Fruit fly (Drosophila melanogaster) whole organism, prepupa: Measurements from ENCODE around the gene CG4042.

ENCODE experiments used
- CG10631 ChIP-seq: fragments of 200-800 bp; sonication (Bioruptor generic); optimal IDR thresholded peaks from 2 replicates; lab custom pipeline; 2016; ENCODE audit warnings: missing biosample characterization, missing genetic modification characterization
- CG1621 ChIP-seq: fragments of 200-800 bp; sonication (Bioruptor generic); optimal IDR thresholded peaks from 3 replicates; lab custom pipeline; 2018; ENCODE audit warnings: missing biosample characterization, mild to moderate bottlenecking, missing genetic modification characterization
- CG16779 ChIP-seq: fragments of 200-800 bp; sonication (Bioruptor generic); optimal IDR thresholded peaks from 3 replicates; lab custom pipeline; 2017; ENCODE audit warnings: missing biosample characterization, mild to moderate bottlenecking, missing genetic modification characterization
- CG31627 ChIP-seq: fragments of 200-800 bp; sonication (Bioruptor generic); optimal IDR thresholded peaks from 3 replicates; lab custom pipeline; 2016; ENCODE audit warnings: missing biosample characterization, missing genetic modification characterization
- CG32006 ChIP-seq: fragments of 200-800 bp; sonication (Bioruptor generic); optimal IDR thresholded peaks from 3 replicates; lab custom pipeline; 2017; ENCODE audit warnings: missing biosample characterization, mild to moderate bottlenecking, missing genetic modification characterization
- CG34406 ChIP-seq: fragments of 200-800 bp; sonication (Bioruptor generic); optimal IDR thresholded peaks from 3 replicates; lab custom pipeline; 2016; ENCODE audit warnings: missing biosample characterization, missing genetic modification characterization
- CG4318 ChIP-seq: fragments of 200-800 bp; sonication (Bioruptor generic); optimal IDR thresholded peaks from 3 replicates; lab custom pipeline; 2017; ENCODE audit warnings: missing biosample characterization, mild to moderate bottlenecking, missing genetic modification characterization
- CG6163 ChIP-seq: fragments of 200-800 bp; sonication (Bioruptor generic); IDR thresholded peaks from 3 replicates; pipeline ENCODE4 v1.3.6; 2022; ENCODE audit warnings: missing biosample characterization, missing genetic modification characterization
- CG6808 ChIP-seq: fragments of 200-800 bp; sonication (Bioruptor generic); optimal IDR thresholded peaks from 3 replicates; lab custom pipeline; 2017; ENCODE audit warnings: missing biosample characterization, missing genetic modification characterization, mild to moderate bottlenecking, moderate library complexity, missing genetic modification reagents
- CG6854 ChIP-seq: fragments of 200-800 bp; sonication (Bioruptor generic); optimal IDR thresholded peaks from 2 replicates; lab custom pipeline; 2017; ENCODE audit warnings: missing biosample characterization, mild to moderate bottlenecking, missing genetic modification characterization
- CG8319 ChIP-seq: fragments of 200-800 bp; sonication (Bioruptor generic); optimal IDR thresholded peaks from 3 replicates; lab custom pipeline; 2016; ENCODE audit warnings: missing biosample characterization, missing genetic modification characterization
- CG8632 ChIP-seq: fragments of 200-800 bp; sonication (Bioruptor generic); optimal IDR thresholded peaks from 3 replicates; lab custom pipeline; 2016; ENCODE audit warnings: missing biosample characterization, missing genetic modification characterization
- CG9139 ChIP-seq: fragments of 200-800 bp; sonication (Bioruptor generic); optimal IDR thresholded peaks from 3 replicates; lab custom pipeline; 2017; ENCODE audit warnings: missing biosample characterization, mild to moderate bottlenecking, missing genetic modification characterization
- Eip75B ChIP-seq: fragments of 200-800 bp; sonication (Bioruptor generic); optimal IDR thresholded peaks from 3 replicates; lab custom pipeline; 2016; ENCODE audit warnings: missing biosample characterization, missing genetic modification characterization
- Eip78C ChIP-seq: fragments of 200-800 bp; sonication (Bioruptor generic); peaks from one replicate; lab custom pipeline; 2016; ENCODE audit warnings: missing biosample characterization, missing genetic modification characterization
- Ets21C ChIP-seq: fragments of 200-800 bp; sonication (Bioruptor generic); optimal IDR thresholded peaks from 3 replicates; lab custom pipeline; 2016; ENCODE audit warnings: missing biosample characterization, missing genetic modification characterization
- Ets96B ChIP-seq: fragments of 200-800 bp; optimal IDR thresholded peaks from 2 replicates; lab custom pipeline; 2019; ENCODE audit warnings: missing biosample characterization, mild to moderate bottlenecking, missing genetic modification characterization, moderate library complexity
- Gug ChIP-seq: fragments of 200-800 bp; sonication (Bioruptor generic); IDR thresholded peaks from 2 replicates; pipeline ENCODE4 v1.3.6; 2022; ENCODE audit warnings: missing biosample characterization, missing genetic modification characterization
- Hr38 ChIP-seq: sonication (Bioruptor generic); optimal IDR thresholded peaks from 2 replicates; lab custom pipeline; 2016; ENCODE audit warnings: missing biosample characterization, missing genetic modification characterization
- Hr39 ChIP-seq: fragments of 200-800 bp; sonication (Bioruptor generic); optimal IDR thresholded peaks from 2 replicates; lab custom pipeline; 2016; ENCODE audit warnings: missing biosample characterization, missing genetic modification characterization
- Lpt ChIP-seq: fragments of 200-800 bp; sonication (Bioruptor generic); optimal IDR thresholded peaks from 3 replicates; lab custom pipeline; 2016; ENCODE audit warnings: missing biosample characterization, missing genetic modification characterization
- OdsH ChIP-seq: fragments of 200-800 bp; sonication (Bioruptor generic); optimal IDR thresholded peaks from 3 replicates; lab custom pipeline; 2016; ENCODE audit warnings: missing biosample characterization, missing genetic modification characterization
- Smox ChIP-seq: fragments of 200-800 bp; sonication (Bioruptor generic); optimal IDR thresholded peaks from 3 replicates; lab custom pipeline; 2016; ENCODE audit warnings: missing biosample characterization, missing genetic modification characterization
- Sox102F ChIP-seq: fragments of 200-800 bp; sonication (Bioruptor generic); optimal IDR thresholded peaks from 2 replicates; lab custom pipeline; 2016; ENCODE audit warnings: missing biosample characterization, mild to moderate bottlenecking, missing genetic modification characterization
- Sox14 ChIP-seq: fragments of 200-800 bp; sonication (Bioruptor generic); optimal IDR thresholded peaks from 3 replicates; lab custom pipeline; 2016; ENCODE audit warnings: missing biosample characterization, missing genetic modification characterization
- Sox15 ChIP-seq: fragments of 200-800 bp; sonication (Bioruptor generic); optimal IDR thresholded peaks from 3 replicates; lab custom pipeline; 2016; ENCODE audit warnings: missing biosample characterization, missing genetic modification characterization
- acj6 ChIP-seq: fragments of 200-800 bp; sonication (Bioruptor generic); optimal IDR thresholded peaks from 3 replicates; lab custom pipeline; 2016; ENCODE audit warnings: missing biosample characterization, missing genetic modification characterization
- cyc ChIP-seq: fragments of 200-800 bp; sonication (Bioruptor generic); optimal IDR thresholded peaks from 3 replicates; lab custom pipeline; 2016; ENCODE audit warnings: missing biosample characterization, missing genetic modification characterization
- dac ChIP-seq: fragments of 200-800 bp; sonication (Bioruptor generic); optimal IDR thresholded peaks from 2 replicates; lab custom pipeline; 2017; ENCODE audit warnings: missing biosample characterization, mild to moderate bottlenecking, missing genetic modification characterization
- esn ChIP-seq: fragments of 200-800 bp; sonication (Bioruptor generic); optimal IDR thresholded peaks from 2 replicates; lab custom pipeline; 2016; ENCODE audit warnings: missing biosample characterization, mild to moderate bottlenecking, missing genetic modification characterization, moderate library complexity
- fd59A ChIP-seq: fragments of 200-800 bp; sonication (Bioruptor generic); optimal IDR thresholded peaks from 2 replicates; lab custom pipeline; 2017; ENCODE audit warnings: missing biosample characterization, mild to moderate bottlenecking, missing genetic modification characterization, missing genetic modification reagents
- fd85E ChIP-seq: fragments of 200-800 bp; sonication (Bioruptor generic); optimal IDR thresholded peaks from 3 replicates; lab custom pipeline; 2016; ENCODE audit warnings: missing biosample characterization, missing genetic modification characterization
- fkh ChIP-seq: fragments of 200-800 bp; sonication (Bioruptor generic); optimal IDR thresholded peaks from 3 replicates; lab custom pipeline; 2017; ENCODE audit warnings: missing biosample characterization, mild to moderate bottlenecking, missing genetic modification characterization, moderate library complexity
- net ChIP-seq: fragments of 200-800 bp; sonication (Bioruptor generic); optimal IDR thresholded peaks from 3 replicates; lab custom pipeline; 2016; ENCODE audit warnings: missing biosample characterization, missing genetic modification characterization
- pdm3 ChIP-seq: fragments of 200-800 bp; sonication (Bioruptor generic); optimal IDR thresholded peaks from 3 replicates; lab custom pipeline; 2016; ENCODE audit warnings: missing biosample characterization, missing genetic modification characterization
- salr ChIP-seq, 2 experiments: fragments of 200-800 bp; sonication (Bioruptor generic); optimal IDR thresholded peaks; 3 replicates each; lab custom pipeline; 2016 to 2018; ENCODE audit warnings: missing biosample characterization in 2 of 2, missing genetic modification characterization in 2 of 2, mild to moderate bottlenecking in 1 of 2
- spab ChIP-seq: fragments of 200-800 bp; sonication (Bioruptor generic); optimal IDR thresholded peaks from 2 replicates; lab custom pipeline; 2017; ENCODE audit warnings: missing biosample characterization, mild to moderate bottlenecking, missing genetic modification characterization, missing genetic modification reagents
- ss ChIP-seq, 2 experiments: fragments of 200-800 bp; sonication (Bioruptor generic); optimal IDR thresholded peaks; 2 replicates in 1 of 2; 3 replicates in 1 of 2; lab custom pipeline; 2017 to 2018; ENCODE audit warnings: mild to moderate bottlenecking in 2 of 2, missing biosample characterization in 2 of 2, missing genetic modification characterization in 2 of 2, moderate library complexity in 1 of 2
- svp ChIP-seq: fragments of 200-800 bp; sonication (Bioruptor generic); peaks from one replicate; lab custom pipeline; 2016; ENCODE audit warnings: missing biosample characterization, missing genetic modification characterization
- vri ChIP-seq: fragments of 200-800 bp; sonication (Bioruptor generic); optimal IDR thresholded peaks from 3 replicates; lab custom pipeline; 2016; ENCODE audit warnings: missing biosample characterization, mild to moderate bottlenecking, missing genetic modification characterization

CG4042 gene

DNA sequence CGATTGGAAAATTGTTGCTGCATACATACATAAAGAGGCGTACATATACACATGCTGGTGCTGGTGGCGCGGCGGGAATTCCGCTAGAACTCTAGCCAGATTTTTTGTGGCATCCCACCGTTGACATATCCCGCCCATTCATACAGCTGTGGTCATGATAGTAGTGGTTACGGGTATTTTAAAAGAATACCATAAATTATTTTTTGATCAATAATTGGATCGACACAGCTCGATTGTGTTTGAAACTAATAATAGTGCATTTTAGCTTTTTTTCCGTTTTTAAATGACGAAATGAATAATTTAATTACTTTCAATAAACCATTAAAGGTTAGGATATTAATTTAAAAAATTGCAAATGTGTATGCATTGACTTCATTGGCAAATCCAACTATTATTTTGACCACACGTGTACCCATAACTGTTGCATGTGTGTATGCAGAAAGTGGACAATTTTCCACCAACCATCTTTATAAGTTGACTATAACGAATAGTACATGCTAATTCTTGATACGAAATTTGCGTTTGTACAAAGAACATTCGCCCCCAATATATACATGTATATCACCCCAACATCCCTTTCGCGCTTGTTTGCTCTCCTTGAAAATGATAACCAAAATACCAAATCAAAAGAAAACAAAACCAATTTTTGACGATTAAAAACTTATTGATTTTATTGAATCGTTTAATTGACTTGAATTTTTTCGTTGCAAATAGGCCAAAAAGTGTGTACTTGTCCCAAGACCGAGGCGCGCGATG, 762 bp upstream of the CG4042 start (continued):
- TF ChIP-seq CG32006 (peak; percentile 85), acj6 (GFP tag; lab: Kevin White, UChicago) (peak; percentile 79), Gug (peak; percentile 74), Ets96B (tag; lab: Kevin White, UChicago) (peak; percentile 79), Lpt (GFP tag; lab: Kevin White, UChicago) (peak; percentile 56), salr (GFP tag; optimal IDR thresholded peaks at IDR 0.05; lab: Kevin White, UChicago) (peak; percentile 64 to 82), CG34406 (peak; percentile 65), dac (peak; percentile 37), Sox15 (GFP tag; lab: Kevin White, UChicago) (peak; percentile 57), Eip75B (GFP tag; lab: Kevin White, UChicago) (peak; percentile 85), svp (peak; percentile 91), CG6854 (GFP tag; lab: Kevin White, UChicago) (no peak), vri (GFP tag; lab: Kevin White, UChicago) (peak; percentile 66), fkh (GFP tag; lab: Kevin White, UChicago) (peak; percentile 8), ss (GFP tag; optimal IDR thresholded peaks at IDR 0.05; lab: Kevin White, UChicago) (peak; percentile 30 to 63), CG1621 (tag; lab: Kevin White, UChicago) (peak; percentile 76), Hr38 (GFP tag; lab: Kevin White, UChicago) (no peak), fd59A (GFP tag; lab: Kevin White, UChicago) (peak; percentile 53), Smox (GFP tag; lab: Kevin White, UChicago) (peak; percentile 83), cyc (GFP tag; lab: Kevin White, UChicago) (peak; percentile 76), CG8319 (peak; percentile 62), CG31627 (GFP tag; lab: Kevin White, UChicago) (peak; percentile 79), spab (GFP tag; lab: Kevin White, UChicago) (peak; percentile 65), CG6808 (GFP tag; lab: Kevin White, UChicago) (peak; percentile 63), CG4318 (no peak), CG16779 (tag; lab: Kevin White, UChicago) (peak; percentile 51), CG8632 (GFP tag; lab: Kevin White, UChicago) (peak; percentile 78), CG9139 (GFP tag; lab: Kevin White, UChicago) (peak; percentile 33), pdm3 (GFP tag; lab: Kevin White, UChicago) (peak; percentile 86), fd85E (GFP tag; lab: Kevin White, UChicago) (no peak), Sox102F (GFP tag; lab: Kevin White, UChicago) (peak; percentile 85), OdsH (GFP tag; lab: Kevin White, UChicago) (peak; percentile 82), net (GFP tag; lab: Kevin White, UChicago) (peak; percentile 90)

DNA sequence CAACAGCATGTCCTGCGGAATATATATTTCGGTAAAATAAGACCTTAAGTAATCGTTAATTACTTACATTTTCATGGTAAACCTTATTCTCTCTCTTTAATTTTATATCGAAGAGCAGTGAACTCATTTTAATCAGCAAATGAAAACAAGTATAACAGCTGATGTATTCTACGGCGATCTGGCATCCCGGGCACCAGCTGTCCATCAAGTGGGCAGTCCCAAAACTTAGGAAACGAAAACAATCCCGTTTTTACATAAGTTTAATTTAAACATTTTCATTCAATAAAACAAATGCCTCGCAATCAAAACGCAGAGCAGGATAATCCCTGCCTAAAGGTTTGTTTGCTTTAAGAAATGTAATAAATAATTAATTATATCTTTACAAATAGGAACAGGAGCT, 2.0 kb downstream of the CG4042 start, which contains the start of the genes CG4074 and CG4186:
Gene CG4074, minus strand, starts transcription at position 151 of the 400 bp plus-strand sequence.
Gene CG4186, plus strand, starts transcription at position 237 of the 400 bp plus-strand sequence.
- TF ChIP-seq Sox14 (GFP tag; lab: Kevin White, UChicago), result no peak
- TF ChIP-seq CG6163 (GFP tag; lab: Robert Waterston, UW), result no peak
- TF ChIP-seq Eip78C (GFP tag; lab: Kevin White, UChicago), result peak; percentile 51
- no peak for TF ChIP-seq pdm3 (GFP tag; lab: Kevin White, UChicago)
- TF ChIP-seq esn, result no peak
- TF ChIP-seq Ets21C, result no peak
- TF ChIP-seq vri (GFP tag; lab: Kevin White, UChicago), result peak; percentile 27
- TF ChIP-seq CG10631 (GFP tag; lab: Kevin White, UChicago), result no peak
- TF ChIP-seq fkh (GFP tag; lab: Kevin White, UChicago), result peak; percentile 45
- TF ChIP-seq Hr39 (GFP tag; lab: Kevin White, UChicago), result no peak
- TF ChIP-seq Eip75B (GFP tag; lab: Kevin White, UChicago), result no peak
